Worm (Caenorhabditis elegans): ENCODE measurements around the gene Y46H3C.5.
"Not testable (repeated sequence)": the region's sequence is repeated elsewhere in the genome, so short reads cannot be mapped to it uniquely, and the experiment has no call there.

The Y46H3C.5 gene

DNA sequence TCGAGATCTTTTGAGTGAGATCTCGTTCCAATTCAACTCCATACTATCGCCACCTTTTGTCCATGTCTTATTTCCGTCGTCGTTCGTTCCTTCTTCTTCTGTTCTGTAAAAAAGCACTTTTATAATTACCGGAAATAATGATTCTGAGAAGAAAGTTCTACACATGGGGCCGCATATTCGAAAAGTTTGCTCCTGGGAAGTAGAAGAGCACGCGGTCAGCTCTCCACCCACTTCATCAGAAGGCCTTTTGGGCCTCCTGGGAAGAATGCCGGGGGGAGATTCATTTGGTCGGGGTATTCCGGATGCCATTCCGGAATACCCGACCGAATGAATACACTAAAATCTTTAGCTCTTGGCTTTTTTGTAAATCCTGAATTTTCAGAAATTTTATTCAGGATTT, at the start of gene Y46H3C.5:
Y46H3C.5 (minus strand) TSS at position 2 of the 400 bp plus-strand sequence.
- TF ChIP-seq unc-55 (GFP tag; optimal IDR thresholded peaks at IDR 0.05); ahr-1 (tag; optimal IDR thresholded peaks at IDR 0.05); lin-11 (tag; optimal IDR thresholded peaks at IDR 0.05): not testable (repeated sequence)

DNA sequence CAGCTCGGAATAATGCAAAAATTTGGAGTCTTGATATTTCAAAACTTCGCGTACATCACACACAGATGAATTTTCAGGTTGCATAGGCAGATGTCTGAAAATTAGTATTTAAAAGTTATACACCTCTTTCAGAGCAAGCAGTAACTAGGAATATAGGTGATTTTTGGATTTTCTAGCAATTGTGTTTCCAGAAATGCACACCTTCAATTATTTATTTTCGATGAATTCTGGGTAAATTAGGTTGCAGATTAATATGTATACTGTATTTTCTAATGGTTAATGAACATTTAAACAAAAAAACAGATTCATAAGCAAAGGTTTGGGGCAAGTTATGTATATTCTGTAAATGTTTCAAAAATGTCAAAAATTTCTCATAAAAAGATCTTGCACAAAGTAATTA, 48.8 kb upstream of the Y46H3C.5 start, which contains the start of gene srab-25:
srab-25 (minus strand) TSS at position 101 of the 400 bp plus-strand sequence.
- TF ChIP-seq pax-1 (tag; optimal IDR thresholded peaks at IDR 0.05) (no peak), ceh-2 (tag; optimal IDR thresholded peaks at IDR 0.05) (no peak), tbx-7 (tag; optimal IDR thresholded peaks at IDR 0.05) (no peak), fkh-10 (GFP tag; optimal IDR thresholded peaks at IDR 0.05) (no peak), npax-4 (tag; optimal IDR thresholded peaks at IDR 0.05) (no peak), unc-3 (GFP tag; conservative IDR thresholded peaks at IDR 0.05) (no peak), unc-3 (tag; optimal IDR thresholded peaks at IDR 0.05) (no peak), lin-11 (tag; optimal IDR thresholded peaks at IDR 0.05) (no peak), ref-2 (tag; optimal IDR thresholded peaks at IDR 0.05) (no peak), fkh-6 (tag; optimal IDR thresholded peaks at IDR 0.05) (no peak)

DNA sequence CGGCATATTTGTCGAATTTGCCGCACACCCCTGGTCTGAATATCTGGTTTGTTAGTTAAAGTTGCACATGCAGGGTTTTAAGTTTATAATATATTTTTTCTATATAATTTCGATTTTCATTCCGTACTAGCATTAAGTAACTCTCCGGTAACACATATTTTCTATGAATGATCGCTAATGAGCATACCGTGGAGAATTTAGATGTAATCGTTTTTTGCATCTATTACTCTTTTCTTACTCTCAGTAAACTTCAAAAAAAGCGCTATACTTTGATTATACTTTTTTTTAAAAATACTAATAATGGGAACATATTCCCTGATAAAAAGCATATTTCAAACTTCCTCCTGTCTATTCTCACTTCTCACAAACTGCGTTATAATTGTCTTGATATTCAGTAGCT, 42.3 kb upstream of the Y46H3C.5 start, which contains the start of gene str-160:
str-160 (plus strand) TSS at position 301 of the 400 bp plus-strand sequence.
- TF ChIP-seq syd-9 (tag; optimal IDR thresholded peaks at IDR 0.05) (no peak), ttx-3 (tag; optimal IDR thresholded peaks at IDR 0.05) (no peak), lin-11 (tag; optimal IDR thresholded peaks at IDR 0.05) (no peak), fkh-10 (GFP tag; optimal IDR thresholded peaks at IDR 0.05) (no peak), K02D7.2 (tag; optimal IDR thresholded peaks at IDR 0.05) (no peak), sox-4 (tag; optimal IDR thresholded peaks at IDR 0.05) (no peak), ceh-6 (GFP tag; optimal IDR thresholded peaks at IDR 0.05) (no peak), mec-3 (tag; optimal IDR thresholded peaks at IDR 0.05; ENCODE audit: borderline replicate concordance) (no peak), sdc-2 (tag; optimal IDR thresholded peaks at IDR 0.05) (no peak), fkh-6 (tag; optimal IDR thresholded peaks at IDR 0.05) (no peak), eyg-1 (tag; optimal IDR thresholded peaks at IDR 0.05) (no peak), fax-1 (tag; optimal IDR thresholded peaks at IDR 0.05) (no peak), dmd-4 (tag; optimal IDR thresholded peaks at IDR 0.05; ENCODE audit: borderline replicate concordance) (no peak), ceh-48 (tag; optimal IDR thresholded peaks at IDR 0.05) (no peak), hlh-6 (tag; optimal IDR thresholded peaks at IDR 0.05) (no peak), che-1 (tag; optimal IDR thresholded peaks at IDR 0.05) (no peak), ceh-34 (tag; optimal IDR thresholded peaks at IDR 0.05) (no peak), T23F11.4 (GFP tag; optimal IDR thresholded peaks at IDR 0.05) (no peak), pqm-1 (tag; optimal IDR thresholded peaks at IDR 0.05) (no peak), madf-2 (tag; optimal IDR thresholded peaks at IDR 0.05) (no peak)

DNA sequence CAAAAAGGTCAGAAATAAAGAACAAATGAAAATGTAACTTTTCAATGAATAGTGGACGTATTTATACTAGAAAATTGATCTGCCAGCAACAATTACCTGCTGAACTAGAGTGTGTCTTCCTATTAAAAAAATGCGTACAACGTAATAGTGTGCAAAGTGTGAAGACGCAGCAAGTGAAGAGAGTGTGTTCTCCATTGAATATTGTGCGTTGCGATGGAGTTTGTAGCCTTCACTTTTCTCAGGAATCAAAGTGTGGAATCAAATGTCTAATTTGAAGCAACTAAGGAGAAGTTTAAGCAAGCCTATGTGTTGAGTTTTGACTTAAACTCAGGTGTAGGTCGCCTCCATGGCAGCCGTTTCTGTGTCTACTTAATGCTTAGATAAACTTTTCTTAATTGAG, 39.6 kb upstream of the Y46H3C.5 start, which contains the start of gene gst-21:
gst-21 (minus strand) TSS at position 101 of the 400 bp plus-strand sequence.
- TF ChIP-seq ceh-6 (GFP tag; optimal IDR thresholded peaks at IDR 0.05) (no peak), nhr-232 (tag; optimal IDR thresholded peaks at IDR 0.05) (no peak), ahr-1 (tag; optimal IDR thresholded peaks at IDR 0.05) (no peak), unc-86 (tag; optimal IDR thresholded peaks at IDR 0.05) (no peak), ceh-45 (GFP tag; IDR thresholded peaks at IDR 0.05) (no peak), pha-2 (tag; optimal IDR thresholded peaks at IDR 0.05) (no peak), fkh-10 (GFP tag; optimal IDR thresholded peaks at IDR 0.05) (no peak), ttx-3 (tag; optimal IDR thresholded peaks at IDR 0.05) (no peak), K09A11.1 (tag; optimal IDR thresholded peaks at IDR 0.05; ENCODE audit: insufficient read depth) (no peak), nfya-1 (tag; optimal IDR thresholded peaks at IDR 0.05) (no peak), sox-4 (tag; optimal IDR thresholded peaks at IDR 0.05) (no peak), tbx-2 (tag; optimal IDR thresholded peaks at IDR 0.05) (no peak)
